Worm (Caenorhabditis elegans) whole organism, mixed stage, embryonic: Measurements from ENCODE around the gene W02D7.12.

Experiments used
- ceh-43 ChIP-seq: fragments of 200-800 bp; sonication (Bioruptor generic); optimal IDR thresholded peaks from 2 replicates; lab custom pipeline; 2018; ENCODE audit warnings: mild to moderate bottlenecking, missing genetic modification characterization, moderate library complexity, missing compliant biosample characterization
- elt-1 ChIP-seq: sonication (generic microtip); optimal IDR thresholded peaks from 2 replicates; lab custom pipeline; 2017; ENCODE audit warnings: missing genetic modification characterization, mild to moderate bottlenecking, missing compliant biosample characterization, antibody characterized with exemption, moderate library complexity, borderline replicate concordance; ENCODE audit not compliant: insufficient read depth
- ham-2 ChIP-seq: fragments of 200-800 bp; sonication (Bioruptor generic); optimal IDR thresholded peaks from 2 replicates; lab custom pipeline; 2018; ENCODE audit warnings: mild to moderate bottlenecking, missing genetic modification characterization, missing compliant biosample characterization
- lin-13 ChIP-seq: fragments of 150-350 bp; optimal IDR thresholded peaks from 2 replicates; lab custom pipeline; 2014; ENCODE audit warnings: missing biosample characterization, missing genetic modification characterization
- mab-5 ChIP-seq: fragments of 150-350 bp; optimal IDR thresholded peaks from 2 replicates; lab custom pipeline; 2014; ENCODE audit warnings: missing biosample characterization, missing genetic modification characterization
- mep-1 ChIP-seq: fragments of 150-350 bp; optimal IDR thresholded peaks from 2 replicates; lab custom pipeline; 2017; ENCODE audit warnings: missing biosample characterization, missing genetic modification reagents, missing genetic modification characterization, inconsistent platforms
- nhr-28 ChIP-seq: fragments of 150-350 bp; optimal IDR thresholded peaks from 2 replicates; lab custom pipeline; 2014; ENCODE audit warnings: missing biosample characterization, missing genetic modification characterization
- unc-39 ChIP-seq: fragments of 150-350 bp; optimal IDR thresholded peaks from 2 replicates; lab custom pipeline; 2014; ENCODE audit warnings: missing biosample characterization, missing genetic modification characterization
- unc-62 ChIP-seq: fragments of 150-350 bp; optimal IDR thresholded peaks from 2 replicates; lab custom pipeline; 2014; ENCODE audit warnings: missing biosample characterization, missing genetic modification reagents, missing genetic modification characterization
- zip-8 ChIP-seq: fragments of 150-350 bp; optimal IDR thresholded peaks from 2 replicates; lab custom pipeline; 2014; ENCODE audit warnings: missing biosample characterization, missing genetic modification characterization

DNA sequence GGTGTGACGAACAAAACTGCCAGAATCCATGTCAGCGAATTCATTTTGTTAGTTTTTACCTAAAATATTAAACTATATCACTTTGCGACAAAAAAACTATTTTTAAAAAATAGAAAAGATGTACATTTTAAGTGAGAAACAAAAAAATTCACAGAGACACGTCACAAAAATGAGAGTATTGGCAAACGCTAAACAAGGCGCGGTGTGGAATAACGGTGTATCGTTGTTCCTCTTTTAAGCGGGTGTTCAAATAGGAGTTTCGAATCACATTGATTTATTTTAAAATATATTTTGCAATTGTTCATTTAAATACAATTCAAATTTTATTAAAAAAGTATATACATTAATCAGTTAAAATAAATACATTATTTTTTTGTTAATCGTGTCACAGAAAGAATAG, 8.8 kb upstream of the W02D7.12 start, which contains the start of gene sel-9:
- no peak for TF ChIP-seq ceh-43 (GFP tag; lab: Kevin White, UChicago)
- no peak for TF ChIP-seq nhr-28 (tag; lab: Kevin White, UChicago)
- no peak for TF ChIP-seq lin-13 (tag; lab: Kevin White, UChicago)
- TF ChIP-seq mep-1 (tag; lab: Kevin White, UChicago): peak; percentile 39
- no peak for TF ChIP-seq mab-5 (tag; lab: Kevin White, UChicago)
- TF ChIP-seq elt-1 (tag; lab: Kevin White, UChicago): no peak
- no peak for TF ChIP-seq unc-39 (tag; lab: Kevin White, UChicago)
- no peak for TF ChIP-seq unc-62 (GFP tag; lab: Kevin White, UChicago)
- no peak for TF ChIP-seq ham-2
- no peak for TF ChIP-seq zip-8 (tag; lab: Kevin White, UChicago)
